Worm (Caenorhabditis elegans) whole organism, L3 larva: ENCODE measurements around the gene cki-2.

Source experiments
- ZK546.5 ChIP-seq: sonication (generic microtip); optimal IDR thresholded peaks from 2 replicates; lab custom pipeline; 2017; ENCODE audit warnings: missing biosample characterization, missing genetic modification characterization
- ama-1 ChIP-seq: fragments of 150-350 bp; optimal IDR thresholded peaks from 2 replicates; lab custom pipeline; 2018
- ceh-16 ChIP-seq: sonication (generic microtip); optimal IDR thresholded peaks from 2 replicates; lab custom pipeline; 2017; ENCODE audit warnings: missing biosample characterization, missing genetic modification characterization
- ceh-28 ChIP-seq: fragments of 150-350 bp; optimal IDR thresholded peaks from 2 replicates; lab custom pipeline; 2014; ENCODE audit warnings: missing biosample characterization, missing genetic modification reagents, missing genetic modification characterization
- ceh-82 ChIP-seq: fragments of 150-350 bp; optimal IDR thresholded peaks from 2 replicates; lab custom pipeline; 2014; ENCODE audit warnings: missing biosample characterization, missing genetic modification characterization
- ceh-9 ChIP-seq: sonication (generic microtip); optimal IDR thresholded peaks from 2 replicates; lab custom pipeline; 2018; ENCODE audit warnings: missing biosample characterization, missing genetic modification characterization
- daf-12 ChIP-seq: fragments of 150-350 bp; optimal IDR thresholded peaks from 2 replicates; lab custom pipeline; 2014; ENCODE audit warnings: missing biosample characterization, missing genetic modification reagents, missing genetic modification characterization
- egl-27 ChIP-seq: sonication (generic microtip); optimal IDR thresholded peaks from 4 replicates; lab custom pipeline; 2017; ENCODE audit warnings: missing biosample characterization, missing genetic modification reagents, missing genetic modification characterization
- egl-5 ChIP-seq: fragments of 150-350 bp; optimal IDR thresholded peaks from 2 replicates; lab custom pipeline; 2017; ENCODE audit warnings: missing biosample characterization, missing genetic modification reagents, missing genetic modification characterization, inconsistent platforms
- elt-2 ChIP-seq: sonication (generic microtip); optimal IDR thresholded peaks from 2 replicates; lab custom pipeline; 2016; ENCODE audit warnings: missing genetic modification reagents, mild to moderate bottlenecking, missing genetic modification characterization, missing compliant biosample characterization
- elt-3 ChIP-seq, 3 experiments: fragments of 150-350 bp in 1 of 3; sonication (generic microtip) in 2 of 3; optimal IDR thresholded peaks; 2 replicates in 2 of 3; 4 replicates in 1 of 3; lab custom pipeline; 2014 to 2017; ENCODE audit warnings: missing biosample characterization in 3 of 3, missing genetic modification characterization in 3 of 3
- eor-1 ChIP-seq, 2 experiments: fragments of 150-350 bp; optimal IDR thresholded peaks; 2 replicates each; lab custom pipeline; 2014 to 2018; ENCODE audit warnings: missing biosample characterization in 2 of 2, missing genetic modification characterization in 2 of 2
- fkh-10 ChIP-seq: sonication (generic microtip); optimal IDR thresholded peaks from 2 replicates; lab custom pipeline; 2017; ENCODE audit warnings: missing biosample characterization, missing genetic modification reagents, missing genetic modification characterization
- fkh-2 ChIP-seq: fragments of 150-350 bp; optimal IDR thresholded peaks from 2 replicates; lab custom pipeline; 2014; ENCODE audit warnings: missing biosample characterization, missing genetic modification reagents, missing genetic modification characterization
- fos-1 ChIP-seq: fragments of 150-350 bp; optimal IDR thresholded peaks from 2 replicates; lab custom pipeline; 2014; ENCODE audit warnings: missing biosample characterization, missing genetic modification characterization
- hmg-11 ChIP-seq: sonication (generic microtip); optimal IDR thresholded peaks from 2 replicates; lab custom pipeline; 2016; ENCODE audit warnings: missing genetic modification characterization, missing compliant biosample characterization
- jun-1 ChIP-seq: fragments of 150-350 bp; optimal IDR thresholded peaks from 2 replicates; lab custom pipeline; 2014; ENCODE audit warnings: missing biosample characterization, missing genetic modification reagents, missing genetic modification characterization
- lin-15B ChIP-seq: fragments of 150-350 bp; optimal IDR thresholded peaks from 2 replicates; lab custom pipeline; 2014; ENCODE audit warnings: missing biosample characterization, missing genetic modification characterization
- lin-39 ChIP-seq: fragments of 150-350 bp; optimal IDR thresholded peaks from 2 replicates; lab custom pipeline; 2018; ENCODE audit warnings: missing biosample characterization, missing genetic modification reagents, missing genetic modification characterization
- lsy-12 ChIP-seq: sonication (generic microtip); optimal IDR thresholded peaks from 2 replicates; lab custom pipeline; 2016; ENCODE audit warnings: mild to moderate bottlenecking, missing genetic modification characterization, missing compliant biosample characterization
- mdl-1 ChIP-seq: fragments of 150-350 bp; optimal IDR thresholded peaks from 2 replicates; lab custom pipeline; 2014; ENCODE audit warnings: missing biosample characterization, missing genetic modification characterization
- mml-1 ChIP-seq: fragments of 150-350 bp; sonication (generic microtip); optimal IDR thresholded peaks from 3 replicates; lab custom pipeline; 2014; ENCODE audit warnings: missing biosample characterization, missing genetic modification characterization
- nfya-1 ChIP-seq: sonication (generic microtip); optimal IDR thresholded peaks from 2 replicates; lab custom pipeline; 2017; ENCODE audit warnings: missing genetic modification characterization, mild to moderate bottlenecking, missing compliant biosample characterization, antibody characterized with exemption, moderate library complexity; ENCODE audit not compliant: insufficient read depth
- nhr-11 ChIP-seq: fragments of 150-350 bp; optimal IDR thresholded peaks from 2 replicates; lab custom pipeline; 2014; ENCODE audit warnings: missing biosample characterization, missing genetic modification characterization
- nhr-12 ChIP-seq: fragments of 150-350 bp; optimal IDR thresholded peaks from 2 replicates; lab custom pipeline; 2014; ENCODE audit warnings: missing biosample characterization, missing genetic modification characterization
- nhr-23 ChIP-seq: fragments of 150-350 bp; optimal IDR thresholded peaks from 2 replicates; lab custom pipeline; 2014; ENCODE audit warnings: missing biosample characterization, missing genetic modification reagents, missing genetic modification characterization
- nhr-237 ChIP-seq: fragments of 150-350 bp; optimal IDR thresholded peaks from 2 replicates; lab custom pipeline; 2014; ENCODE audit warnings: missing biosample characterization, missing genetic modification characterization
- nhr-25 ChIP-seq: sonication (generic microtip); optimal IDR thresholded peaks from 2 replicates; lab custom pipeline; 2017; ENCODE audit warnings: missing biosample characterization, missing genetic modification characterization
- nhr-43 ChIP-seq: sonication (generic microtip); optimal IDR thresholded peaks from 2 replicates; lab custom pipeline; 2016; ENCODE audit warnings: mild to moderate bottlenecking, missing genetic modification characterization, missing compliant biosample characterization; ENCODE audit not compliant: poor library complexity, severe bottlenecking
- nhr-76 ChIP-seq: fragments of 150-350 bp; sonication (generic microtip); optimal IDR thresholded peaks from 5 replicates; lab custom pipeline; 2014; ENCODE audit warnings: missing biosample characterization, missing genetic modification characterization
- nhr-77 ChIP-seq: fragments of 150-350 bp; optimal IDR thresholded peaks from 2 replicates; lab custom pipeline; 2014; ENCODE audit warnings: missing biosample characterization, missing genetic modification characterization
- pha-4 ChIP-seq: fragments of 150-350 bp; optimal IDR thresholded peaks from 2 replicates; lab custom pipeline; 2014; ENCODE audit warnings: missing biosample characterization, missing genetic modification reagents, missing genetic modification characterization
- pqm-1 ChIP-seq: fragments of 150-350 bp; optimal IDR thresholded peaks from 2 replicates; lab custom pipeline; 2017; ENCODE audit warnings: missing biosample characterization, missing genetic modification characterization, inconsistent platforms
- sea-2 ChIP-seq: fragments of 150-350 bp; sonication (generic microtip); optimal IDR thresholded peaks from 4 replicates; lab custom pipeline; 2014; ENCODE audit warnings: missing biosample characterization, missing genetic modification reagents, missing genetic modification characterization
- skn-1 ChIP-seq: fragments of 150-350 bp; optimal IDR thresholded peaks from 2 replicates; lab custom pipeline; 2014; ENCODE audit warnings: missing biosample characterization, missing genetic modification characterization
- snpc-4 ChIP-seq: fragments of 150-350 bp; optimal IDR thresholded peaks from 2 replicates; lab custom pipeline; 2014; ENCODE audit warnings: missing biosample characterization, missing genetic modification characterization
- unc-62 ChIP-seq: fragments of 150-350 bp; sonication (generic microtip); optimal IDR thresholded peaks from 4 replicates; lab custom pipeline; 2014; ENCODE audit warnings: missing biosample characterization, missing genetic modification reagents, missing genetic modification characterization
- zag-1 ChIP-seq: fragments of 150-350 bp; optimal IDR thresholded peaks from 2 replicates; lab custom pipeline; 2014; ENCODE audit warnings: missing biosample characterization, missing genetic modification characterization
- ztf-11 ChIP-seq: fragments of 150-350 bp; optimal IDR thresholded peaks from 2 replicates; lab custom pipeline; 2014; ENCODE audit warnings: missing biosample characterization, missing genetic modification characterization
- ztf-4 ChIP-seq: fragments of 150-350 bp; optimal IDR thresholded peaks from 2 replicates; lab custom pipeline; 2014; ENCODE audit warnings: missing biosample characterization, missing genetic modification characterization

cki-2 gene

DNA sequence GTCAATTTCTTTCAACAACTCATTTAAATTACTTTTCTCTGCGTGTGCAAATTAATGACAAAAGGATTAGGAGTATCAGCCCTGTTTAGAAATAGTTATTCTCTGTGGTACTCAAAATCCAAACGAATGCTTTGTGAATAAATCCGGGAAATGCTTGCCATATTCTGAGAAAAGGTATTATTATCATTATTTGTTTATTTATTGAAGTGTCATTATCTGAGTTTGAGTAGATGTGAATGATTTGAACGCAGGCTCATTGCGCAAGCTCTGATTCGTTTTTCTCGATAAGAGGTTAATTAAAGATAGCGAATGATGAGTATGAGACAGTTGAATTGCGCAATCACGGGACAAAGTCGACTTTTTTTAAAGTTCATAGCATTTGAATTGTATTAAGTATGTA, 11.6 kb downstream of the cki-2 start:
- no peak for TF ChIP-seq ztf-11
- no peak for TF ChIP-seq sea-2 (GFP tag; lab: Kevin White, UChicago)
- TF ChIP-seq nhr-12 = no peak
- no peak for TF ChIP-seq jun-1 (tag; lab: Kevin White, UChicago)
- TF ChIP-seq, all 47 proteins: peak for 0

DNA sequence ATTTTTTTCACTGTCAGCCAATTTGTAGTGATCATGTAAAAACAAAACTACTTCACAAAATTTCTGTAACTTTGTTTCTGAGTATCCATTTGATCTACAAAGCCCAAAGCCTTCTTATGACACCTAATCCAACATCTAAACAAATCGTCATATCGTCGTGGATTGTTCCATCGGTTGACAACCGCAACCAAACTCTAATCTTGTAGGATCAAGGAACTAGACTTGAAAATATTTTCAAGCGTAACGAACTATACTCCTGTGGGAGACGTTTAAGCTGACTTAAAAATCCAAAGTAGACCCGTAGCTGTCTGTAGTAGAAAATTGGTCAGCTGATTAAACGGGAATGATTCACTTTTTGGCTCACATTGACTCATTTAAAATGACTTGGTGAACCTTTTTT, 13.3 kb downstream of the cki-2 start:
- TF ChIP-seq nhr-77 (tag; lab: Kevin White, UChicago) (no peak), ztf-4 (no peak), hmg-11 (tag; lab: Kevin White, UChicago) (no peak), nhr-237 (tag; lab: Kevin White, UChicago) (no peak), nhr-23 (tag; lab: Kevin White, UChicago) (no peak), zag-1 (tag; lab: Kevin White, UChicago) (no peak), ceh-9 (tag; lab: Kevin White, UChicago) (no peak), elt-2 (tag; lab: Kevin White, UChicago) (no peak), lin-15B (no peak), nfya-1 (tag; lab: Kevin White, UChicago) (no peak), nhr-43 (no peak), nhr-11 (tag; lab: Kevin White, UChicago) (no peak)

DNA sequence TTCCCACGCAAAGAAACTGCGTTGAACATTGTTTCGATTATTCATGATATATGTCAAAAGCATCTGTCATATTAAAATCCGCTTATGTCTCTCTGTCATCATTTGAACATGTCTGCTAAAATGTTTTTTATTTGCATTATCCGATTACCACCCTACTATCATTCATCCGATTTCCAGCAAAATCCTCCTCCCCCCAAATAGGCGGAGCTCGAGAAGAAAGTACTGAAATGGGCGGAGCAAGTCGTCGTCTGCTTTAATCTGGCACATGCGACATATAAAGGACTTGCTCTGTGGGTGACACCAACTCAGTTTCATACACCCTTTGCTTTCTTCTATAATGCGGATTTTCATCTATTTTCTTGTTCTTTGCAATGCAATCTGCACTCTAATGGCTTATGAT, 15.8 kb downstream of the cki-2 start, which contains the start of gene T09A5.14:
T09A5.14 (plus strand) TSS at position 301 of the 400 bp plus-strand sequence.
- TF ChIP-seq fos-1 (tag; lab: Kevin White, UChicago) = no peak
- no peak for TF ChIP-seq egl-27
- no peak for TF ChIP-seq nhr-23 (tag; lab: Kevin White, UChicago)

DNA sequence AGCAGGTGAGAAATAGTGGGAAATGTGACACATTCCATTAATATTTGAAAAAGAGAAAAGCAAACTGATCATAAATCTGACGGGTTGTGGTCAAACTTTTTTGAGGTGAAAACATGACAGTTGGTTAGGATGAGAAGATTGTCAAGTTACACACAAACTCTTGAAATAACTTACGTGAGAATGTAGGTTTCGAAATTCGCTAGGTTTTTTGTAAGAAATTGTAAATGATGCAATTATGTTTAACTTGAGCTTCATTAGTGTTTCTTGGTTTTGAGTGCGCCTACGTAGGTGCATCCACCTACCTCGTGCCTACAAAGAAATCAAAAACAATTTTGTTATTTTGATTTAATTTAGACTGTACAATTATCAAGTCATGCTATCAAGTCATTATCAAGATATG, 19.0 kb downstream of the cki-2 start, which contains the start of gene cex-2:
cex-2 (minus strand) TSS at position 101 of the 400 bp plus-strand sequence.
- TF ChIP-seq nhr-76 (tag; lab: Kevin White, UChicago) = no peak
- no peak for TF ChIP-seq ztf-11
- no peak for TF ChIP-seq nhr-12
- TF ChIP-seq nhr-25 = no peak
- TF ChIP-seq pha-4 = peak; percentile 28

DNA sequence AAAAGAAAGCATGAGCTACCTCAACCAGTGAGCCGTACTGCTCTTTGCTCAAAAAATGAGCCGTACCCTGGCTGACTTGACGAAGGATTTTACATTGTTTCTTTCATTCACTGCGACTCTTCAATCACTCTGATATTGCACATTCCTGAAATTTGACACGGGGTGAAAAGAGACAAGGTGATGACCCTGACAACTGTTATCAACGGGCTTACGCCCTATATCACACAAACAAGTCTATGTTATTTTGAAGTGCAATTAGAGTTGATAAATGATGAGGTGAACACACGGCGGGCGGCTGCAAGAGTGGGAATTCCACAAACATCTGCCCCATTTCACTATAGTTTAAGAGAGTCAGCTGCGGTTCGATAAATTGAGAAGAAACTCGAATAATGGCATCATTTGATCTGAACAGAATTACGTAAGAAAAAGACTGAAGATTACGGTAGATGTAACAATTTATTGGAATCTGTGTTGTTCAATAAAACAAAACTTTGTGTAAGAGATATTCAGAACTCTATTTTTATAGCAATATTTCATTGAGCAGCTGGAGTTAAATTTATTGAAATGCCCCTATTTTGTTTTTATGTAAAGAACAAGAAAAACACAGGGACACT, 20.4 kb downstream of the cki-2 start:
- TF ChIP-seq nhr-11 (tag; lab: Kevin White, UChicago) = peak; percentile 37
- no peak for TF ChIP-seq ceh-82 (tag; lab: Kevin White, UChicago)
- TF ChIP-seq egl-5 (tag; lab: Kevin White, UChicago) = peak; percentile 80
- TF ChIP-seq skn-1 (tag; lab: Kevin White, UChicago) = no peak
- TF ChIP-seq unc-62 (GFP tag; lab: Kevin White, UChicago) = peak; percentile 47
- no peak for TF ChIP-seq egl-27
- peak; percentile 12 for TF ChIP-seq nfya-1 (tag; lab: Kevin White, UChicago)
- TF ChIP-seq lin-39 (tag; lab: Kevin White, UChicago) = peak; percentile 59
- no peak for TF ChIP-seq mml-1 (tag; lab: Kevin White, UChicago)

DNA sequence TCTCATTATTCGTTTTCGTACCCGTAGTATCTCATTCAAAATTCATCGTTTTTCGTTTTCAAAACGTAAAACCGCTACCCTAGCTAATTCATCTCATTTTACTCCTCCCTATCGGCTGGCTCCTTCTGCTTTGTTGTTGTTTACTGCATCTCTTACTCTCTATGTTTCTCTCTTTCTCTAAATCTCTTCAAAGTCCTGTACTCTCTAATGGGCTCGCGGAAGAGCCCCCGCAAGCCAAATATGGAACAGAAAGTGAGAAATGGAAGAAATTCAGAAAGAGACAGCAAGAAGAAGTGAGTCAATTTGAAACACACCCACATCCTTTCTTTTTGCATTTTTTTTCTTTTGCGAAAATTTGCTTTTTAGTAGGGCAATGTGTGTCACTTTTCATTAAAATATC, 22.4 kb downstream of the cki-2 start:
- TF ChIP-seq elt-3 (tag; optimal IDR thresholded peaks at IDR 0.05; lab: Kevin White, UChicago) = no peak
- TF ChIP-seq egl-5 (tag; lab: Kevin White, UChicago) = no peak
- TF ChIP-seq lin-39 (tag; lab: Kevin White, UChicago) = peak; percentile 91
- TF ChIP-seq pha-4 = peak; percentile 1
- TF ChIP-seq egl-27 = no peak
- no peak for TF ChIP-seq ceh-16 (tag; lab: Kevin White, UChicago)
- TF ChIP-seq pqm-1 (tag; lab: Kevin White, UChicago) = no peak
- TF ChIP-seq mdl-1 = no peak
- TF ChIP-seq nhr-237 (tag; lab: Kevin White, UChicago) = no peak
- no peak for TF ChIP-seq lin-15B
- TF ChIP-seq elt-2 (tag; lab: Kevin White, UChicago) = no peak
- TF ChIP-seq daf-12 (tag; lab: Kevin White, UChicago) = no peak
- peak; percentile 46 for TF ChIP-seq nfya-1 (tag; lab: Kevin White, UChicago)
- no peak for TF ChIP-seq eor-1 (tag; optimal IDR thresholded peaks at IDR 0.05; lab: Kevin White, UChicago)
- no peak for TF ChIP-seq unc-62 (GFP tag; lab: Kevin White, UChicago)
- no peak for TF ChIP-seq ztf-4
- no peak for TF ChIP-seq zag-1 (tag; lab: Kevin White, UChicago)
- no peak for TF ChIP-seq fkh-10
- TF ChIP-seq nhr-12 = no peak
- TF ChIP-seq nhr-23 (tag; lab: Kevin White, UChicago) = no peak
- TF ChIP-seq snpc-4 (tag; lab: Kevin White, UChicago) = no peak
- TF ChIP-seq sea-2 (GFP tag; lab: Kevin White, UChicago) = peak; percentile 5
- TF ChIP-seq ceh-28 (tag; lab: Kevin White, UChicago) = no peak
- no peak for TF ChIP-seq fos-1 (tag; lab: Kevin White, UChicago)
- no peak for TF ChIP-seq nhr-77 (tag; lab: Kevin White, UChicago)
- TF ChIP-seq lsy-12 (tag; lab: Kevin White, UChicago) = no peak
- peak; percentile 51 for TF ChIP-seq fkh-2 (tag; lab: Kevin White, UChicago)
- no peak for TF ChIP-seq ZK546.5 (tag; lab: Kevin White, UChicago)
- TF ChIP-seq skn-1 (tag; lab: Kevin White, UChicago) = no peak
- no peak for TF ChIP-seq ama-1 (lab: Kevin White, UChicago)
